Fruit fly (Drosophila melanogaster) whole organism, embryonic: Measurements from ENCODE around the gene CG42748.

Source experiments
- BEAF-32 ChIP-seq: fragments of 200-800 bp; sonication (Bioruptor generic); optimal IDR thresholded peaks from 3 replicates; lab custom pipeline; 2017; ENCODE audit warnings: missing biosample characterization, missing genetic modification characterization, mild to moderate bottlenecking, moderate library complexity, missing genetic modification reagents
- CG11247 ChIP-seq: fragments of 200-800 bp; sonication (Bioruptor generic); IDR thresholded peaks from 2 replicates; pipeline ENCODE4 v1.3.6; 2022; ENCODE audit warnings: missing biosample characterization, missing genetic modification characterization
- CG12071 ChIP-seq: fragments of 200-800 bp; sonication (Bioruptor generic); optimal IDR thresholded peaks from 3 replicates; lab custom pipeline; 2018; ENCODE audit warnings: missing biosample characterization, mild to moderate bottlenecking, missing genetic modification characterization
- CG1233 ChIP-seq: fragments of 200-800 bp; sonication (Bioruptor generic); optimal IDR thresholded peaks from 4 replicates; lab custom pipeline; 2018; ENCODE audit warnings: missing biosample characterization, mild to moderate bottlenecking, missing genetic modification characterization
- CG13123 ChIP-seq: fragments of 200-800 bp; sonication (Bioruptor generic); optimal IDR thresholded peaks from 2 replicates; lab custom pipeline; 2016; ENCODE audit warnings: missing biosample characterization, missing genetic modification characterization
- CG13287 ChIP-seq: fragments of 200-800 bp; sonication (Bioruptor generic); IDR thresholded peaks from 2 replicates; pipeline ENCODE4 v1.3.6; 2022; ENCODE audit warnings: missing biosample characterization, missing genetic modification characterization; ENCODE audit not compliant: partially characterized antibody
- CG13775 ChIP-seq: fragments of 200-800 bp; sonication (Bioruptor generic); optimal IDR thresholded peaks from 3 replicates; lab custom pipeline; 2017; ENCODE audit warnings: missing biosample characterization, mild to moderate bottlenecking, missing genetic modification characterization
- CG14050 ChIP-seq: fragments of 200-800 bp; sonication (Bioruptor generic); IDR thresholded peaks from 3 replicates; pipeline ENCODE4 v1.3.6; 2022; ENCODE audit warnings: missing biosample characterization, missing genetic modification characterization
- CG14710 ChIP-seq: fragments of 200-800 bp; sonication (Bioruptor generic); optimal IDR thresholded peaks from 3 replicates; lab custom pipeline; 2019; ENCODE audit warnings: missing biosample characterization, mild to moderate bottlenecking, missing genetic modification characterization, moderate library complexity
- CG15696 ChIP-seq: fragments of 200-800 bp; sonication (Bioruptor generic); optimal IDR thresholded peaks from 2 replicates; lab custom pipeline; 2019; ENCODE audit warnings: missing biosample characterization, mild to moderate bottlenecking, missing genetic modification characterization, moderate library complexity
- CG17359 ChIP-seq: fragments of 200-800 bp; sonication (Bioruptor generic); optimal IDR thresholded peaks from 3 replicates; lab custom pipeline; 2018; ENCODE audit warnings: missing biosample characterization, mild to moderate bottlenecking, missing genetic modification characterization, moderate library complexity
- CG17912 ChIP-seq: fragments of 200-800 bp; sonication (Bioruptor generic); optimal IDR thresholded peaks from 2 replicates; lab custom pipeline; 2018; ENCODE audit warnings: missing biosample characterization, mild to moderate bottlenecking, missing genetic modification characterization
- CG18262 ChIP-seq: fragments of 200-800 bp; optimal IDR thresholded peaks from 3 replicates; lab custom pipeline; 2019; ENCODE audit warnings: missing biosample characterization, mild to moderate bottlenecking, missing genetic modification characterization, moderate library complexity
- CG1832 ChIP-seq: fragments of 200-800 bp; sonication (Bioruptor generic); optimal IDR thresholded peaks from 2 replicates; lab custom pipeline; 2017; ENCODE audit warnings: missing biosample characterization, mild to moderate bottlenecking, missing genetic modification characterization, inconsistent platforms
- CG2712 ChIP-seq: fragments of 200-800 bp; optimal IDR thresholded peaks from 3 replicates; lab custom pipeline; 2019; ENCODE audit warnings: missing biosample characterization, mild to moderate bottlenecking, missing genetic modification characterization, moderate library complexity
- CG6272 ChIP-seq: fragments of 200-800 bp; sonication (Bioruptor generic); IDR thresholded peaks from 2 replicates; pipeline ENCODE4 v1.3.6; 2022; ENCODE audit warnings: missing biosample characterization, missing genetic modification characterization
- CG6791 ChIP-seq: fragments of 200-800 bp; sonication (Bioruptor generic); IDR thresholded peaks from 3 replicates; pipeline ENCODE4 v1.3.6; 2022; ENCODE audit warnings: missing biosample characterization, missing genetic modification characterization; ENCODE audit not compliant: partially characterized antibody
- CG7372 ChIP-seq: fragments of 200-800 bp; sonication (Bioruptor generic); IDR thresholded peaks from 2 replicates; pipeline ENCODE4 v1.3.6; 2022; ENCODE audit warnings: missing biosample characterization, missing genetic modification characterization
- CG8359 ChIP-seq: fragments of 200-800 bp; sonication (Bioruptor generic); optimal IDR thresholded peaks from 2 replicates; lab custom pipeline; 2017; ENCODE audit warnings: missing biosample characterization, mild to moderate bottlenecking, missing genetic modification characterization, borderline replicate concordance
- CG9215 ChIP-seq: fragments of 200-800 bp; sonication (Bioruptor generic); IDR thresholded peaks from 2 replicates; pipeline ENCODE4 v1.3.6; 2022; ENCODE audit warnings: missing biosample characterization, missing genetic modification characterization
- CrebB ChIP-seq: fragments of 200-800 bp; sonication (Bioruptor generic); optimal IDR thresholded peaks from 3 replicates; lab custom pipeline; 2018; ENCODE audit warnings: missing biosample characterization, mild to moderate bottlenecking, missing genetic modification characterization
- D19B ChIP-seq: fragments of 200-800 bp; sonication (Bioruptor generic); optimal IDR thresholded peaks from 2 replicates; lab custom pipeline; 2017; ENCODE audit warnings: missing biosample characterization, mild to moderate bottlenecking, missing genetic modification characterization
- Dbx ChIP-seq: fragments of 200-800 bp; sonication (Bioruptor generic); IDR thresholded peaks from 3 replicates; pipeline ENCODE4 v1.3.6; 2022; ENCODE audit warnings: missing biosample characterization, missing genetic modification characterization
- Dll ChIP-seq: fragments of 200-800 bp; sonication (Bioruptor generic); IDR thresholded peaks from 4 replicates; pipeline ENCODE4 v1.3.6; 2022; ENCODE audit warnings: missing biosample characterization, missing genetic modification characterization; ENCODE audit not compliant: partially characterized antibody
- Fer3 ChIP-seq: fragments of 200-800 bp; sonication (Bioruptor generic); optimal IDR thresholded peaks from 2 replicates; lab custom pipeline; 2018; ENCODE audit warnings: missing biosample characterization, mild to moderate bottlenecking, missing genetic modification characterization, moderate library complexity
- HHEX ChIP-seq: fragments of 200-800 bp; sonication (Bioruptor generic); optimal IDR thresholded peaks from 3 replicates; lab custom pipeline; 2017; ENCODE audit warnings: missing biosample characterization, mild to moderate bottlenecking, missing genetic modification characterization, missing genetic modification reagents
- HLHmδ ChIP-seq: fragments of 200-800 bp; sonication (Bioruptor generic); optimal IDR thresholded peaks from 2 replicates; lab custom pipeline; 2018; ENCODE audit warnings: missing biosample characterization, mild to moderate bottlenecking, missing genetic modification characterization, moderate library complexity
- Hmr ChIP-seq: fragments of 200-800 bp; sonication (Bioruptor generic); optimal IDR thresholded peaks from 3 replicates; lab custom pipeline; 2017; ENCODE audit warnings: mild to moderate bottlenecking, missing biosample characterization, missing genetic modification reagents, missing genetic modification characterization
- Mad ChIP-seq: fragments of 200-800 bp; sonication (Bioruptor generic); optimal IDR thresholded peaks from 2 replicates; lab custom pipeline; 2016; ENCODE audit warnings: missing biosample characterization, missing genetic modification characterization
- NC2α ChIP-seq: fragments of 200-800 bp; sonication (Bioruptor generic); optimal IDR thresholded peaks from 2 replicates; lab custom pipeline; 2016; ENCODE audit warnings: missing biosample characterization, missing genetic modification characterization
- NK7.1 ChIP-seq: fragments of 200-800 bp; sonication (Bioruptor generic); optimal IDR thresholded peaks from 3 replicates; lab custom pipeline; 2016; ENCODE audit warnings: missing biosample characterization, missing genetic modification characterization
- Ravus ChIP-seq: fragments of 200-800 bp; sonication (Bioruptor generic); IDR thresholded peaks from 2 replicates; pipeline ENCODE4 v1.3.6; 2022; ENCODE audit warnings: missing biosample characterization, missing genetic modification characterization
- Side ChIP-seq: fragments of 200-800 bp; sonication (Bioruptor generic); optimal IDR thresholded peaks from 2 replicates; lab custom pipeline; 2016; ENCODE audit warnings: missing biosample characterization, missing genetic modification characterization
- Six4 ChIP-seq: fragments of 200-800 bp; sonication (Bioruptor generic); optimal IDR thresholded peaks from 2 replicates; lab custom pipeline; 2016; ENCODE audit warnings: missing biosample characterization, missing genetic modification characterization
- Taf1 ChIP-seq: fragments of 200-800 bp; sonication (Bioruptor generic); IDR thresholded peaks from 2 replicates; pipeline ENCODE4 v1.3.6; 2022; ENCODE audit warnings: missing biosample characterization, missing genetic modification characterization
- ab ChIP-seq: fragments of 200-800 bp; sonication (Bioruptor generic); optimal IDR thresholded peaks from 2 replicates; lab custom pipeline; 2016; ENCODE audit warnings: missing biosample characterization, missing genetic modification characterization
- ash1 ChIP-seq: fragments of 200-800 bp; sonication (Bioruptor generic); optimal IDR thresholded peaks from 2 replicates; lab custom pipeline; 2018; ENCODE audit warnings: missing biosample characterization, mild to moderate bottlenecking, missing genetic modification characterization
- bsh ChIP-seq, 2 experiments: fragments of 200-800 bp; sonication (Bioruptor generic); optimal IDR thresholded peaks; 2 replicates each; lab custom pipeline; 2017 to 2018; ENCODE audit warnings: mild to moderate bottlenecking in 2 of 2, missing biosample characterization in 2 of 2, missing genetic modification characterization in 2 of 2, moderate library complexity in 1 of 2
- chn ChIP-seq: fragments of 200-800 bp; sonication (Bioruptor generic); optimal IDR thresholded peaks from 2 replicates; lab custom pipeline; 2016; ENCODE audit warnings: missing biosample characterization, missing genetic modification characterization
- esg ChIP-seq: fragments of 200-800 bp; sonication (Bioruptor generic); conservative IDR thresholded peaks from 2 replicates; pipeline ENCODE4 v1.3.6; 2022; ENCODE audit warnings: missing biosample characterization, missing genetic modification characterization
- fru ChIP-seq: fragments of >200 bp; optimal IDR thresholded peaks from 2 replicates; lab custom pipeline; 2017
- lola ChIP-seq, 3 experiments: fragments of >200 bp in 2 of 3; fragments of 200-800 bp in 1 of 3; sonication (Bioruptor generic) in 1 of 3; optimal IDR thresholded peaks; 2 replicates each; lab custom pipeline; 2017 to 2019; ENCODE audit warnings: missing biosample characterization in 3 of 3, missing genetic modification characterization in 3 of 3, mild to moderate bottlenecking in 1 of 3, moderate library complexity in 1 of 3
- onecut ChIP-seq: fragments of 200-800 bp; sonication (Bioruptor generic); IDR thresholded peaks from 2 replicates; pipeline ENCODE4 v1.3.6; 2022; ENCODE audit warnings: missing biosample characterization, missing genetic modification characterization
- otp ChIP-seq: fragments of 200-800 bp; sonication (Bioruptor generic); IDR thresholded peaks from 3 replicates; pipeline ENCODE4, ENCODE4 v1.3.6; 2022; ENCODE audit warnings: missing biosample characterization, missing genetic modification characterization
- pan ChIP-seq, 4 experiments: fragments of >200 bp in 3 of 4; fragments of 200-800 bp in 1 of 4; sonication (Bioruptor generic) in 1 of 4; optimal IDR thresholded peaks in 3 of 4; IDR thresholded peaks in 1 of 4; 2 replicates each; pipeline versions ENCODE4 v1.3.6 to Lab custom; 2017 to 2022; ENCODE audit warnings: missing biosample characterization in 2 of 4, missing genetic modification characterization in 2 of 4, mixed read lengths in 1 of 4
- pros ChIP-seq: fragments of 200-800 bp; sonication (Bioruptor generic); optimal IDR thresholded peaks from 3 replicates; lab custom pipeline; 2019; ENCODE audit warnings: missing biosample characterization, mild to moderate bottlenecking, missing genetic modification characterization, moderate library complexity
- sc ChIP-seq, 3 experiments: fragments of >200 bp in 2 of 3; fragments of 200-800 bp in 1 of 3; sonication (Bioruptor generic) in 1 of 3; optimal IDR thresholded peaks; 2 replicates in 2 of 3; 3 replicates in 1 of 3; lab custom pipeline; 2017; ENCODE audit warnings: mild to moderate bottlenecking in 1 of 3, missing biosample characterization in 1 of 3, missing genetic modification characterization in 1 of 3, missing genetic modification reagents in 1 of 3
- tx ChIP-seq: fragments of 200-800 bp; sonication (Bioruptor generic); optimal IDR thresholded peaks from 2 replicates; lab custom pipeline; 2016; ENCODE audit warnings: missing biosample characterization, missing genetic modification characterization
- yki ChIP-seq: fragments of >200 bp; optimal IDR thresholded peaks from 3 replicates; lab custom pipeline; 2018
- zen ChIP-seq: fragments of 200-800 bp; sonication (Bioruptor generic); optimal IDR thresholded peaks from 3 replicates; lab custom pipeline; 2018; ENCODE audit warnings: missing biosample characterization, mild to moderate bottlenecking, missing genetic modification characterization, moderate library complexity

CG42748 gene

DNA sequence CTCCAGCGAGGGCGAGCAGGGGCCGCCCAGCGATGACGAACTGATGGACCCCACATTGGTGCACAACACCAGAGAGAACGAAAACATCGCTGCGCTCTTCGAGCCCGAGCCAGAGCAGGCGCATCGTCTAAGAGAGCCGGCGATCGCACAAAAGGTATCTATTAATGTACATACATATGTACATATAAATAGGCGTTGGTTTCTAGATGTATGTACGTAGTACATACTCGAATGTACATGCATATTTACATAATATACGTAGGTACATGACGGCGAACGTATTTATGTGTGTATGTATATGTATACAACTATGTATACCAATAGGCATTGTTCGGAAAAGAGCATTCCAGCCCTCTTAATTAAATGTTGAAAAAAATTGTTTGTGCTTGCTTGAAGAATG, 13.1 kb downstream of the CG42748 start (continued):
- TF ChIP-seq bsh (GFP tag; optimal IDR thresholded peaks at IDR 0.05; lab: Kevin White, UChicago) (no peak), Ravus (GFP tag; lab: Robert Waterston, UW) (no peak), CG17359 (tag; lab: Kevin White, UChicago) (peak; percentile 67), CG17912 (GFP tag; lab: Kevin White, UChicago) (no peak), CG14710 (tag; lab: Kevin White, UChicago) (peak; percentile 61), CG1233 (peak; percentile 84), CG1832 (GFP tag; lab: Kevin White, UChicago) (no peak), pros (GFP tag; lab: Kevin White, UChicago) (peak; percentile 25), ab (GFP tag; lab: Kevin White, UChicago) (no peak), HLHmδ (GFP tag; lab: Kevin White, UChicago) (peak; percentile 72), fru (no peak), Taf1 (GFP tag; lab: Robert Waterston, UW) (no peak), Dll (GFP tag; lab: Robert Waterston, UW) (no peak), zen (no peak), CG13123 (no peak), CG18262 (tag; lab: Kevin White, UChicago) (peak; percentile 41), CG9215 (GFP tag; lab: Robert Waterston, UW) (no peak), CrebB (tag; lab: Kevin White, UChicago) (peak; percentile 2), CG6791 (GFP tag; lab: Robert Waterston, UW) (no peak), CG14050 (GFP tag; lab: Robert Waterston, UW) (no peak), CG13775 (no peak), onecut (GFP tag; lab: Robert Waterston, UW) (peak; percentile 43; the same call in 1 of the 2 replicates), chn (GFP tag; lab: Kevin White, UChicago) (no peak), CG6272 (GFP tag; lab: Robert Waterston, UW) (no peak), HHEX (GFP tag; lab: Kevin White, UChicago) (peak; percentile 75), otp (GFP tag; lab: Robert Waterston, UW) (no peak), Fer3 (tag; lab: Kevin White, UChicago) (peak; percentile 65), CG8359 (GFP tag; lab: Kevin White, UChicago) (no peak), Six4 (GFP tag; lab: Kevin White, UChicago) (no peak), Side (GFP tag; lab: Kevin White, UChicago) (no peak), Hmr (GFP tag; lab: Kevin White, UChicago) (no peak), lola (GFP tag; optimal IDR thresholded peaks at IDR 0.05; lab: Kevin White, UChicago) (no peak), CG12071 (GFP tag; lab: Kevin White, UChicago) (peak; percentile 76), NC2α (GFP tag; lab: Kevin White, UChicago) (no peak), CG11247 (no peak), yki (lab: Kevin White, UChicago) (no peak), sc (optimal IDR thresholded peaks at IDR 0.05; lab: Kevin White, UChicago) (no peak), sc (GFP tag; optimal IDR thresholded peaks at IDR 0.05; lab: Kevin White, UChicago) (no peak), BEAF-32 (GFP tag; lab: Kevin White, UChicago) (no peak), CG15696 (peak; percentile 78), pan (optimal IDR thresholded peaks at IDR 0.05; lab: Kevin White, UChicago) (no peak), pan (GFP tag; optimal IDR thresholded peaks at IDR 0.05 in 1 of 2, IDR thresholded peaks at IDR 0.05 in 1 of 2) (peak in 1 of 2 experiments; percentile 28), CG2712 (peak; percentile 17), CG7372 (no peak), Dbx (GFP tag; lab: Robert Waterston, UW) (no peak), Mad (GFP tag; lab: Kevin White, UChicago) (no peak), ash1 (GFP tag; lab: Kevin White, UChicago) (peak; percentile 25), D19B (GFP tag; lab: Kevin White, UChicago) (no peak), tx (GFP tag; lab: Kevin White, UChicago) (no peak), CG13287 (GFP tag; lab: Robert Waterston, UW) (no peak; the same call in 1 of the 2 replicates), esg (GFP tag; lab: Robert Waterston, UW) (no peak), NK7.1 (GFP tag; lab: Kevin White, UChicago) (no peak)
